Worm (Caenorhabditis elegans): ENCODE measurements around the gene irld-55.

ce11 chrIV:14050442-14050841 lies 30.4 kb downstream of the irld-55 start:
- no peak for TF ChIP-seq klf-2 (GFP tag; conservative IDR thresholded peaks at IDR 0.05)
- TF ChIP-seq med-1 (GFP tag; optimal IDR thresholded peaks at IDR 0.05; ENCODE audit: insufficient read depth): no peak
- TF ChIP-seq ref-1 (GFP tag; conservative IDR thresholded peaks at IDR 0.05): no peak
- TF ChIP-seq flt-1 (GFP tag; IDR thresholded peaks at IDR 0.05): no peak
- TF ChIP-seq ztf-29 (GFP tag; IDR thresholded peaks at IDR 0.05): no peak
- no peak for TF ChIP-seq ztf-23 (GFP tag; IDR thresholded peaks at IDR 0.05)
- TF ChIP-seq tab-1 (GFP tag; IDR thresholded peaks at IDR 0.05): no peak

Data from whole organism, midembryonic.